Fruit fly (Drosophila melanogaster) whole organism, prepupa: ENCODE measurements around the gene CG1622.

Experiments used
- CG3032 ChIP-seq: fragments of 200-800 bp; optimal IDR thresholded peaks from 2 replicates; lab custom pipeline; 2019; ENCODE audit warnings: missing biosample characterization, mild to moderate bottlenecking, missing genetic modification characterization, moderate library complexity
- CG32006 ChIP-seq: fragments of 200-800 bp; sonication (Bioruptor generic); optimal IDR thresholded peaks from 3 replicates; lab custom pipeline; 2017; ENCODE audit warnings: missing biosample characterization, mild to moderate bottlenecking, missing genetic modification characterization
- CG8119 ChIP-seq: fragments of 200-800 bp; sonication (Bioruptor generic); IDR thresholded peaks from 3 replicates; pipeline ENCODE4 v1.3.6; 2022; ENCODE audit warnings: missing biosample characterization, missing genetic modification characterization
- eg ChIP-seq: fragments of 200-800 bp; sonication (Bioruptor generic); IDR thresholded peaks from 3 replicates; pipeline ENCODE4 v1.3.6; 2022; ENCODE audit warnings: missing biosample characterization, missing genetic modification characterization

- TF ChIP-seq CG3032 (tag; lab: Kevin White, UChicago) (no peak), eg (GFP tag; lab: Robert Waterston, UW) (no peak), CG32006 (GFP tag; lab: Kevin White, UChicago) (no peak), CG8119 (GFP tag; lab: Robert Waterston, UW) (no peak)
Observed at dm6 chrX:13258048-13258756, 38.7 kb upstream of the CG1622 start, which contains the start of the genes mew and CG15742.
